Worm (Caenorhabditis elegans) whole organism, L2 larva: ENCODE measurements around the gene H40L08.9.

Source experiments
- C34F6.9 ChIP-seq: fragments of 150-350 bp; optimal IDR thresholded peaks from 2 replicates; lab custom pipeline; 2014; ENCODE audit warnings: missing biosample characterization, missing genetic modification characterization
- F13H6.1 ChIP-seq: sonication (generic microtip); optimal IDR thresholded peaks from 2 replicates; lab custom pipeline; 2016; ENCODE audit warnings: missing genetic modification characterization, missing compliant biosample characterization
- R02D3.7 ChIP-seq: fragments of 150-350 bp; optimal IDR thresholded peaks from 2 replicates; lab custom pipeline; 2014; ENCODE audit warnings: missing biosample characterization, missing genetic modification characterization
- Y55F3AM.14 ChIP-seq: fragments of 200-800 bp; sonication (Bioruptor generic); optimal IDR thresholded peaks from 2 replicates; lab custom pipeline; 2018; ENCODE audit warnings: mild to moderate bottlenecking, missing genetic modification characterization, missing compliant biosample characterization
- ZK546.5 ChIP-seq: sonication (generic microtip); optimal IDR thresholded peaks from 2 replicates; lab custom pipeline; 2017; ENCODE audit warnings: missing biosample characterization, missing genetic modification characterization
- aly-2 ChIP-seq: fragments of 150-350 bp; optimal IDR thresholded peaks from 2 replicates; lab custom pipeline; 2014; ENCODE audit warnings: missing biosample characterization, missing genetic modification characterization
- ama-1 ChIP-seq: fragments of 150-350 bp; optimal IDR thresholded peaks from 2 replicates; lab custom pipeline; 2018; ENCODE audit warnings: inconsistent platforms
- blmp-1 ChIP-seq: sonication (generic microtip); optimal IDR thresholded peaks from 2 replicates; lab custom pipeline; 2017; ENCODE audit warnings: missing genetic modification characterization, mild to moderate bottlenecking, missing compliant biosample characterization, antibody characterized with exemption, moderate library complexity; ENCODE audit not compliant: insufficient read depth
- ceh-16 ChIP-seq: fragments of 150-350 bp; optimal IDR thresholded peaks from 2 replicates; lab custom pipeline; 2014; ENCODE audit warnings: missing biosample characterization, missing genetic modification characterization
- ceh-82 ChIP-seq: fragments of 150-350 bp; optimal IDR thresholded peaks from 2 replicates; lab custom pipeline; 2014; ENCODE audit warnings: missing biosample characterization, missing genetic modification characterization
- crh-2 ChIP-seq: sonication (generic microtip); optimal IDR thresholded peaks from 2 replicates; lab custom pipeline; 2017; ENCODE audit warnings: missing biosample characterization, missing genetic modification characterization
- dmd-4 ChIP-seq: sonication (generic microtip); optimal IDR thresholded peaks from 2 replicates; lab custom pipeline; 2017; ENCODE audit warnings: missing biosample characterization, missing genetic modification characterization
- egl-27 ChIP-seq: sonication (generic microtip); optimal IDR thresholded peaks from 3 replicates; lab custom pipeline; 2017; ENCODE audit warnings: missing biosample characterization, missing genetic modification reagents, missing genetic modification characterization
- elt-1 ChIP-seq: fragments of 150-350 bp; optimal IDR thresholded peaks from 2 replicates; lab custom pipeline; 2014; ENCODE audit warnings: missing biosample characterization, missing genetic modification characterization
- elt-3 ChIP-seq: sonication (generic microtip); optimal IDR thresholded peaks from 2 replicates; lab custom pipeline; 2017; ENCODE audit warnings: missing biosample characterization, missing genetic modification characterization
- fos-1 ChIP-seq: fragments of 150-350 bp; optimal IDR thresholded peaks from 2 replicates; lab custom pipeline; 2014; ENCODE audit warnings: missing biosample characterization, missing genetic modification characterization
- gmeb-1 ChIP-seq: fragments of 150-350 bp; optimal IDR thresholded peaks from 2 replicates; lab custom pipeline; 2014; ENCODE audit warnings: missing biosample characterization, missing genetic modification characterization
- lin-11 ChIP-seq: fragments of 150-350 bp; sonication (generic microtip); optimal IDR thresholded peaks from 2 replicates; lab custom pipeline; 2014; ENCODE audit warnings: missing biosample characterization, missing genetic modification characterization, inconsistent platforms, mixed read lengths
- lin-13 ChIP-seq: fragments of 150-350 bp; optimal IDR thresholded peaks from 2 replicates; lab custom pipeline; 2014; ENCODE audit warnings: missing biosample characterization, missing genetic modification reagents, missing genetic modification characterization
- lsy-2 ChIP-seq, 2 experiments: fragments of 150-350 bp in 1 of 2; sonication (generic microtip) in 1 of 2; optimal IDR thresholded peaks; 2 replicates each; lab custom pipeline; 2014 to 2017; ENCODE audit warnings: missing biosample characterization in 2 of 2, missing genetic modification characterization in 2 of 2
- mab-5 ChIP-seq: fragments of 150-350 bp; optimal IDR thresholded peaks from 2 replicates; lab custom pipeline; 2014; ENCODE audit warnings: missing biosample characterization, missing genetic modification characterization
- mdl-1 ChIP-seq, 2 experiments: fragments of 150-350 bp in 1 of 2; sonication (generic microtip) in 1 of 2; optimal IDR thresholded peaks; 2 replicates each; lab custom pipeline; 2017; ENCODE audit warnings: missing biosample characterization in 2 of 2, missing genetic modification characterization in 2 of 2
- nhr-11 ChIP-seq: fragments of 150-350 bp; optimal IDR thresholded peaks from 2 replicates; lab custom pipeline; 2014; ENCODE audit warnings: missing biosample characterization, missing genetic modification characterization
- nhr-12 ChIP-seq: fragments of 150-350 bp; optimal IDR thresholded peaks from 2 replicates; lab custom pipeline; 2014; ENCODE audit warnings: missing biosample characterization, missing genetic modification characterization
- nhr-129 ChIP-seq: fragments of 150-350 bp; optimal IDR thresholded peaks from 2 replicates; lab custom pipeline; 2014; ENCODE audit warnings: missing biosample characterization, missing genetic modification characterization
- nhr-23 ChIP-seq: fragments of 150-350 bp; optimal IDR thresholded peaks from 2 replicates; lab custom pipeline; 2014; ENCODE audit warnings: missing biosample characterization, missing genetic modification reagents, missing genetic modification characterization
- nhr-237 ChIP-seq: fragments of 150-350 bp; optimal IDR thresholded peaks from 2 replicates; lab custom pipeline; 2014; ENCODE audit warnings: missing biosample characterization, missing genetic modification characterization
- nhr-6 ChIP-seq: fragments of 150-350 bp; optimal IDR thresholded peaks from 2 replicates; lab custom pipeline; 2014; ENCODE audit warnings: missing biosample characterization, missing genetic modification characterization
- nhr-77 ChIP-seq: fragments of 150-350 bp; optimal IDR thresholded peaks from 2 replicates; lab custom pipeline; 2014; ENCODE audit warnings: missing biosample characterization, missing genetic modification characterization
- sem-4 ChIP-seq: fragments of 150-350 bp; optimal IDR thresholded peaks from 2 replicates; lab custom pipeline; 2014; ENCODE audit warnings: missing biosample characterization, missing genetic modification reagents, missing genetic modification characterization
- skn-1 ChIP-seq: sonication (generic microtip); optimal IDR thresholded peaks from 2 replicates; lab custom pipeline; 2017; ENCODE audit warnings: missing biosample characterization, missing genetic modification characterization
- sma-3 ChIP-seq: sonication (generic microtip); optimal IDR thresholded peaks from 2 replicates; lab custom pipeline; 2016; ENCODE audit warnings: missing genetic modification reagents, missing genetic modification characterization, missing compliant biosample characterization
- sma-9 ChIP-seq, 2 experiments: fragments of 150-350 bp in 1 of 2; sonication (generic microtip) in 1 of 2; optimal IDR thresholded peaks; 2 replicates each; lab custom pipeline; 2014 to 2016; ENCODE audit warnings: missing genetic modification characterization in 2 of 2, mild to moderate bottlenecking in 1 of 2, missing biosample characterization in 1 of 2, missing compliant biosample characterization in 1 of 2, missing genetic modification reagents in 1 of 2, moderate library complexity in 1 of 2
- snpc-4 ChIP-seq: fragments of 150-350 bp; optimal IDR thresholded peaks from 2 replicates; lab custom pipeline; 2014; ENCODE audit warnings: missing biosample characterization, missing genetic modification characterization
- unc-39 ChIP-seq: fragments of 150-350 bp; optimal IDR thresholded peaks from 2 replicates; lab custom pipeline; 2014; ENCODE audit warnings: missing biosample characterization, missing genetic modification characterization
- unc-55 ChIP-seq: fragments of 150-350 bp; sonication (generic microtip); optimal IDR thresholded peaks from 3 replicates; lab custom pipeline; 2014; ENCODE audit warnings: missing biosample characterization, missing genetic modification reagents, missing genetic modification characterization
- zag-1 ChIP-seq: fragments of 150-350 bp; optimal IDR thresholded peaks from 2 replicates; lab custom pipeline; 2014; ENCODE audit warnings: missing biosample characterization, missing genetic modification characterization
- ztf-1 ChIP-seq: fragments of 200-800 bp; sonication (Bioruptor generic); conservative IDR thresholded peaks from 2 replicates; pipeline ENCODE4 v1.3.6; 2022; ENCODE audit warnings: missing genetic modification characterization, missing compliant biosample characterization
- ztf-11 ChIP-seq: sonication (generic microtip); optimal IDR thresholded peaks from 2 replicates; lab custom pipeline; 2017; ENCODE audit warnings: missing biosample characterization, missing genetic modification characterization
- ztf-4 ChIP-seq: fragments of 150-350 bp; optimal IDR thresholded peaks from 2 replicates; lab custom pipeline; 2014; ENCODE audit warnings: missing biosample characterization, missing genetic modification characterization

H40L08.9 gene

ce11 chrX:15100369-15100963 is 24.2 kb upstream of the H40L08.9 start, which contains the start of gene dhhc-1:
TSS of gene dhhc-1 (minus strand) at chrX:15100419.
- TF ChIP-seq lin-13 (no peak), unc-55 (peak; percentile 59), sma-3 (no peak), ceh-16 (tag; lab: Kevin White, UChicago) (no peak), lin-11 (tag; lab: Kevin White, UChicago) (peak; percentile 29), ztf-4 (tag; lab: Kevin White, UChicago) (no peak), dmd-4 (tag; lab: Kevin White, UChicago) (no peak), elt-1 (no peak), snpc-4 (tag; lab: Kevin White, UChicago) (peak; percentile 40), F13H6.1 (tag; lab: Kevin White, UChicago) (peak; percentile 68), ZK546.5 (no peak), gmeb-1 (no peak), nhr-129 (peak; percentile 74), fos-1 (tag; lab: Kevin White, UChicago) (peak; percentile 90), Y55F3AM.14 (no peak), C34F6.9 (tag; lab: Kevin White, UChicago) (peak; percentile 48), aly-2 (tag; lab: Kevin White, UChicago) (no peak), nhr-6 (tag; lab: Kevin White, UChicago) (no peak), mab-5 (no peak), crh-2 (tag; lab: Kevin White, UChicago) (peak; percentile 57), sem-4 (tag; lab: Kevin White, UChicago) (peak; percentile 34), blmp-1 (tag; lab: Kevin White, UChicago) (no peak), sma-9 (GFP tag; optimal IDR thresholded peaks at IDR 0.05; lab: Kevin White, UChicago) (peak; percentile 60), sma-9 (tag; optimal IDR thresholded peaks at IDR 0.05; lab: Kevin White, UChicago) (no peak), elt-3 (tag; lab: Kevin White, UChicago) (no peak), egl-27 (tag; lab: Kevin White, UChicago) (no peak), lsy-2 (tag; optimal IDR thresholded peaks at IDR 0.05; lab: Kevin White, UChicago) (peak in 1 of 2 experiments; percentile 43), ama-1 (lab: Kevin White, UChicago) (no peak), zag-1 (no peak), ceh-82 (tag; lab: Kevin White, UChicago) (no peak), unc-39 (no peak)

- TF ChIP-seq aly-2 (tag; lab: Kevin White, UChicago) = no peak
- no peak for TF ChIP-seq lin-13
- no peak for TF ChIP-seq elt-3 (tag; lab: Kevin White, UChicago)
- TF ChIP-seq egl-27 (tag; lab: Kevin White, UChicago) = no peak
- TF ChIP-seq nhr-11 (tag; lab: Kevin White, UChicago) = no peak
- TF ChIP-seq sem-4 (tag; lab: Kevin White, UChicago) = no peak
- peak; percentile 29 for TF ChIP-seq crh-2 (tag; lab: Kevin White, UChicago)
- TF ChIP-seq C34F6.9 (tag; lab: Kevin White, UChicago) = no peak
- TF ChIP-seq nhr-77 (tag; lab: Kevin White, UChicago) = no peak
- no peak for TF ChIP-seq skn-1 (tag; lab: Kevin White, UChicago)
- peak; percentile 12 for TF ChIP-seq sma-9 (GFP tag; optimal IDR thresholded peaks at IDR 0.05; lab: Kevin White, UChicago)
- TF ChIP-seq sma-9 (tag; optimal IDR thresholded peaks at IDR 0.05; lab: Kevin White, UChicago) = no peak
- TF ChIP-seq zag-1 = no peak
- no peak for TF ChIP-seq sma-3
- TF ChIP-seq nhr-12 (tag; lab: Kevin White, UChicago) = no peak
- TF ChIP-seq fos-1 (tag; lab: Kevin White, UChicago) = peak; percentile 92
- no peak for TF ChIP-seq ztf-1
- TF ChIP-seq nhr-237 (tag; lab: Kevin White, UChicago) = no peak
- TF ChIP-seq ZK546.5 = no peak
- TF ChIP-seq blmp-1 (tag; lab: Kevin White, UChicago) = no peak
- TF ChIP-seq lsy-2 (tag; optimal IDR thresholded peaks at IDR 0.05; lab: Kevin White, UChicago) = no peak
- TF ChIP-seq gmeb-1 = peak; percentile 32
- no peak for TF ChIP-seq snpc-4 (tag; lab: Kevin White, UChicago)
- no peak for TF ChIP-seq ztf-4 (tag; lab: Kevin White, UChicago)
- no peak for TF ChIP-seq unc-55
- no peak for TF ChIP-seq ceh-16 (tag; lab: Kevin White, UChicago)
- no peak for TF ChIP-seq ceh-82 (tag; lab: Kevin White, UChicago)
- TF ChIP-seq dmd-4 (tag; lab: Kevin White, UChicago) = no peak
- no peak for TF ChIP-seq ztf-11 (tag; lab: Kevin White, UChicago)
- no peak for TF ChIP-seq mdl-1 (tag; optimal IDR thresholded peaks at IDR 0.05; lab: Kevin White, UChicago)
- TF ChIP-seq nhr-23 (tag; lab: Kevin White, UChicago) = no peak
- no peak for TF ChIP-seq R02D3.7 (tag; lab: Kevin White, UChicago)
- TF ChIP-seq, all 48 proteins: peak for 4
Observed at ce11 chrX:15097763-15098162, 21.5 kb upstream of the H40L08.9 start, which contains the start of gene F09B12.3. TSS of gene F09B12.3 (minus strand) at chrX:15097954.
